Worm (Caenorhabditis elegans): ENCODE measurements around the gene srh-5.

The srh-5 gene

ce11 chrV:1685328-1685727 lies at the start of gene srh-5:
Gene srh-5, plus strand, starts transcription at chrV:1685628.
- TF ChIP-seq pqm-1 (tag; optimal IDR thresholded peaks at IDR 0.05) (no peak), nfya-1 (tag; optimal IDR thresholded peaks at IDR 0.05; ENCODE audit: insufficient read depth) (no peak), nhr-77 (tag; optimal IDR thresholded peaks at IDR 0.05) (no peak), ztf-4 (tag; optimal IDR thresholded peaks at IDR 0.05) (no peak), R02D3.7 (tag; optimal IDR thresholded peaks at IDR 0.05) (no peak), lin-39 (tag; optimal IDR thresholded peaks at IDR 0.05) (no peak), ZK546.5 (tag; optimal IDR thresholded peaks at IDR 0.05) (no peak), ceh-9 (tag; optimal IDR thresholded peaks at IDR 0.05) (no peak), fkh-10 (GFP tag; optimal IDR thresholded peaks at IDR 0.05) (no peak), nhr-28 (tag; optimal IDR thresholded peaks at IDR 0.05) (no peak), pha-4 (tag; optimal IDR thresholded peaks at IDR 0.05) (no peak), fos-1 (tag; optimal IDR thresholded peaks at IDR 0.05) (no peak), nhr-25 (tag; optimal IDR thresholded peaks at IDR 0.05) (no peak), aly-2 (tag; optimal IDR thresholded peaks at IDR 0.05) (no peak), nhr-43 (tag; optimal IDR thresholded peaks at IDR 0.05; ENCODE audit: poor library complexity, severe bottlenecking) (no peak), daf-12 (tag; optimal IDR thresholded peaks at IDR 0.05) (no peak), ama-1 (optimal IDR thresholded peaks at IDR 0.05) (no peak), elt-2 (tag; optimal IDR thresholded peaks at IDR 0.05) (no peak)

- TF ChIP-seq fkh-2 (tag; optimal IDR thresholded peaks at IDR 0.05) (no peak), eor-1 (tag; optimal IDR thresholded peaks at IDR 0.05) (no peak), jun-1 (tag; optimal IDR thresholded peaks at IDR 0.05) (no peak), lin-15B (tag; optimal IDR thresholded peaks at IDR 0.05) (no peak), R02D3.7 (tag; optimal IDR thresholded peaks at IDR 0.05) (no peak), fos-1 (tag; optimal IDR thresholded peaks at IDR 0.05) (no peak), ztf-11 (tag; optimal IDR thresholded peaks at IDR 0.05) (no peak), elt-2 (tag; optimal IDR thresholded peaks at IDR 0.05) (no peak)
Measured at ce11 chrV:1635859-1636258, 49.6 kb upstream of the srh-5 start, which contains the start of gene str-222. Gene str-222, plus strand, starts transcription at chrV:1636159.

ce11 chrV:1640008-1640407 lies 45.4 kb upstream of the srh-5 start, which contains the start of gene str-221:
Gene str-221, plus strand, starts transcription at chrV:1640308.
- TF ChIP-seq ztf-4 (tag; optimal IDR thresholded peaks at IDR 0.05) (no peak), nhr-237 (tag; optimal IDR thresholded peaks at IDR 0.05) (no peak), fos-1 (tag; optimal IDR thresholded peaks at IDR 0.05) (no peak), ceh-28 (tag; optimal IDR thresholded peaks at IDR 0.05) (no peak), nhr-11 (tag; optimal IDR thresholded peaks at IDR 0.05) (no peak), ztf-11 (tag; optimal IDR thresholded peaks at IDR 0.05) (no peak), hmg-11 (tag; optimal IDR thresholded peaks at IDR 0.05) (no peak), lin-15B (tag; optimal IDR thresholded peaks at IDR 0.05) (no peak), ceh-16 (tag; optimal IDR thresholded peaks at IDR 0.05) (no peak), egl-27 (tag; optimal IDR thresholded peaks at IDR 0.05) (no peak), elt-1 (tag; optimal IDR thresholded peaks at IDR 0.05) (no peak), sea-2 (GFP tag; optimal IDR thresholded peaks at IDR 0.05) (no peak), nhr-76 (tag; optimal IDR thresholded peaks at IDR 0.05) (no peak), fkh-2 (tag; optimal IDR thresholded peaks at IDR 0.05) (no peak), nhr-25 (tag; optimal IDR thresholded peaks at IDR 0.05) (no peak), nhr-28 (tag; optimal IDR thresholded peaks at IDR 0.05) (no peak)

- TF ChIP-seq nhr-11 (tag; optimal IDR thresholded peaks at IDR 0.05) (no peak), hmg-11 (tag; optimal IDR thresholded peaks at IDR 0.05) (no peak), snpc-4 (tag; optimal IDR thresholded peaks at IDR 0.05) (no peak), tbx-2 (tag; optimal IDR thresholded peaks at IDR 0.05) (no peak), lin-15B (tag; optimal IDR thresholded peaks at IDR 0.05) (no peak), skn-1 (tag; optimal IDR thresholded peaks at IDR 0.05) (no peak), nhr-23 (tag; optimal IDR thresholded peaks at IDR 0.05) (no peak), ceh-28 (tag; optimal IDR thresholded peaks at IDR 0.05) (no peak), zag-1 (tag; optimal IDR thresholded peaks at IDR 0.05) (no peak), elt-2 (tag; optimal IDR thresholded peaks at IDR 0.05) (no peak), fos-1 (tag; optimal IDR thresholded peaks at IDR 0.05) (no peak), ztf-4 (tag; optimal IDR thresholded peaks at IDR 0.05) (no peak), ama-1 (optimal IDR thresholded peaks at IDR 0.05) (no peak), ceh-82 (tag; optimal IDR thresholded peaks at IDR 0.05) (no peak), elt-3 (tag; optimal IDR thresholded peaks at IDR 0.05) (no peak), jun-1 (tag; optimal IDR thresholded peaks at IDR 0.05) (no peak)
Measured at ce11 chrV:1642199-1642598, 43.2 kb upstream of the srh-5 start, which contains the start of gene Y46H3D.1. Gene Y46H3D.1, plus strand, starts transcription at chrV:1642499.

Measured in whole organism, L3 larva.